Fruit fly (Drosophila melanogaster): ENCODE data around the gene Tsp97E.

Gene Tsp97E

dm6 chr3R:26933885-26934284 lies 30.7 kb downstream of the Tsp97E start:
- no peak for TF ChIP-seq usp (GFP tag; optimal IDR thresholded peaks at IDR 0.05)
- TF ChIP-seq CG8478 (optimal IDR thresholded peaks at IDR 0.05), result no peak
- TF ChIP-seq pan (optimal IDR thresholded peaks at IDR 0.05), result no peak
- no peak for TF ChIP-seq EcR (GFP tag; optimal IDR thresholded peaks at IDR 0.05)
- TF ChIP-seq Dll (optimal IDR thresholded peaks at IDR 0.05), result no peak
- TF ChIP-seq psq (optimal IDR thresholded peaks at IDR 0.05), result no peak

DNA sequence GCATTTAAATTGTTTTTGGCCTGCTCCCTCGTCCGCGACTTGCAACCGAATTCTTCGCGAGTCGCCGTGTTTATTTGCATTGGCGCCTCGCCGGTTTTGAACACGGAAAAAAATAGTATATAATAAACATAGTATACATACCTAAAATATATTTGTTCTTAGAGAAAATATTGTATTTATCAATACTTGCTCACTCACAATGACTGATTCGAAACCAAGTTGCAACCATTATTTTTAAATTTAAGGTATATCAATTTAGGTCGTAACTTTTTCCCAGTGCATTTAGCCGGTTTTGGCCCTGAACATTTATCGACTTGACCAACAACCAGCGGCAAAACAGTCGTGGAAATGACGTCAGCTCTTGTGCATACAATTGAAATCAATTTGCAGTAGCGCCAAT lies 36.2 kb downstream of the Tsp97E start:
- no peak for TF ChIP-seq EcR (GFP tag; optimal IDR thresholded peaks at IDR 0.05)
- TF ChIP-seq Dll (optimal IDR thresholded peaks at IDR 0.05), result no peak

DNA sequence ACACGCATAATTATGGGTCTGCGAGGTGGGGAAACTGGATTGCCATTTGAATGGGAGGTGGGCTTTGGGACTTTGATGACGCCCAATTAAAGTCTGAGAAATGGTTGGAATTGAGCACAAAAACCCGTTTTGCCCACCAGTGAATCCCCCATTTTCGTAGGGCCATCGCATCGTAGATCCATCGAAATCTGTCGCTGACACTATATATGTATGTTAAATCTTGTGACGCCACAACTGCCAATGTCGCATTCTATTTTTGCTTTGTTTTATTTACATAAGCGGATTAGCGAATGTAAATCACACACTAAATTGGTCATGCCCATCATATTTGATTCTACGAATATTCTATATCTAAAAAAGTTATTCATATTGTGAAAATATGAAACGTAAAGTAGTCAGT lies 38.1 kb downstream of the Tsp97E start:
- no peak for TF ChIP-seq CG8478 (optimal IDR thresholded peaks at IDR 0.05)
- TF ChIP-seq usp (GFP tag; optimal IDR thresholded peaks at IDR 0.05), result no peak
- TF ChIP-seq psq (optimal IDR thresholded peaks at IDR 0.05), result no peak
- no peak for TF ChIP-seq Dll (optimal IDR thresholded peaks at IDR 0.05)
- TF ChIP-seq pan (optimal IDR thresholded peaks at IDR 0.05), result no peak
- TF ChIP-seq EcR (GFP tag; optimal IDR thresholded peaks at IDR 0.05), result no peak

dm6 chr3R:26923830-26924333 lies 40.7 kb downstream of the Tsp97E start:
- no peak for TF ChIP-seq CG8478 (optimal IDR thresholded peaks at IDR 0.05)
- no peak for TF ChIP-seq Dll (optimal IDR thresholded peaks at IDR 0.05)
- no peak for TF ChIP-seq EcR (GFP tag; optimal IDR thresholded peaks at IDR 0.05)
- TF ChIP-seq psq (optimal IDR thresholded peaks at IDR 0.05), result no peak
- no peak for TF ChIP-seq usp (GFP tag; optimal IDR thresholded peaks at IDR 0.05)
- TF ChIP-seq pan (optimal IDR thresholded peaks at IDR 0.05), result no peak

DNA sequence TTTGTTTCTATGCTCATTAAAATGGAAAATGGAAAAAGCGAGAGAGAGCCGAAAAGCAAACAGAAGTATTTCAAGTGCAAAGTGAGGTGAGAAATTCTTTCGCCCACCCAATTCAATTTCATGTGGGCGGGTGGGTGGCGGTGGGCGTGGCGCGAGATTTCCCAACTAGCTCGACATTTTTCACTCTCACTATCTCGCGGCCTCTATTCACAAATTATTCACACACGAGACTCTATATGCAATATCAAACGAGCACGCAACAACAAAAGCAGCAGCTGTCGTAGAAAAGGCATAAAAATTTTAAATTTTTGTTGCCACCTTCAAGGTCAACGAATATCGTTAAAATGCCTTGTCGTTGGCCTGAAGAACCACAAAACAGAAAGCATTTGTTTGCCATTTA lies 45.8 kb downstream of the Tsp97E start:
- TF ChIP-seq usp (GFP tag; optimal IDR thresholded peaks at IDR 0.05) (no peak), pan (optimal IDR thresholded peaks at IDR 0.05) (no peak), Dll (optimal IDR thresholded peaks at IDR 0.05) (no peak), EcR (GFP tag; optimal IDR thresholded peaks at IDR 0.05) (no peak), psq (optimal IDR thresholded peaks at IDR 0.05) (no peak), CG8478 (optimal IDR thresholded peaks at IDR 0.05) (no peak)

DNA sequence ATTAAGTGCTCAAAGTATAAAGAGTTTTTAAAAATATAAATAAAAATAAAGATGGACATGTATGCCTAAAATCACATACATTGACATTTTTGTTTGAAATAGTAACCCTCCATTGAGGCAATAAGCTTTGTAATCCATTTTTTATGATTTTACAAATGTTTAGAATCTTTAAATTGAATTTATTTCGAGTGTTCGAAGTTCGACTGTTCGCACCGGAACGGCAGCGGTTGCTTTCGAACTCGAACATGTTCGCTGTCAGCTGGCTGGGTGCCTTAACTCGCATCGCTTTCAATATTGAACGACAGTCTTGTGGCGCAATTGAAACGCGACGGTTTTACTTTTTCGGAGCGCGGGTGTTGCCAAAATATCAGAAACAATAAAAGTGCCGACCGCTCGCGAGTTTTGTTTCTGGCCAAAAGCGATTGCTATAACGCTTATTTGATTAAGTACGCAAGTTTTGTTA lies 49.1 kb downstream of the Tsp97E start, which contains the start of gene CG46339:
Gene CG46339, plus strand, starts transcription at position 299 of the 463 bp plus-strand sequence.
- TF ChIP-seq psq (optimal IDR thresholded peaks at IDR 0.05), result no peak
- TF ChIP-seq usp (GFP tag; optimal IDR thresholded peaks at IDR 0.05), result no peak
- TF ChIP-seq pan (optimal IDR thresholded peaks at IDR 0.05), result no peak
- TF ChIP-seq EcR (GFP tag; optimal IDR thresholded peaks at IDR 0.05), result no peak
- no peak for TF ChIP-seq CG8478 (optimal IDR thresholded peaks at IDR 0.05)
- TF ChIP-seq Dll (optimal IDR thresholded peaks at IDR 0.05), result no peak

DNA sequence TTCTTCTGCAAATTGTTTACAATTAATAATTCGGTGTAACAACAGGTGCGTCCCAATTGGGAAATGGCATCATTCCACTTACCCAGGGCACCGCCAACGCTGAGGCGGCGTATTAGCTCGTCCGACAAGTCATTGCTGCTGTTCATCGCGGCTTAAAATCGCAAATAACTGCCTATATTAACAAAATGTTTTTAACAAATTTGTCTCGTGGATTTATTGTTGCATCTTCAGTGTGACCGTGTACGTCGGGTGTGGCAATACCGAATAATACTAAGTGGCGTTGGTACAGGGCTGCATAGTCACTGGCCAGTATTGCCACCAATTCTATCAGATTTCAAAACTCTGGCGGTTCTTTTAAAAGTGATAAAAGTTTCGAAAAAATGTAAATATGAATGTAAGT lies 52.0 kb downstream of the Tsp97E start, which contains the start of gene Ets97D:
Gene Ets97D, minus strand, starts transcription at position 272 of the 400 bp plus-strand sequence.
- TF ChIP-seq pan (optimal IDR thresholded peaks at IDR 0.05) (no peak), Dll (optimal IDR thresholded peaks at IDR 0.05) (no peak), CG8478 (optimal IDR thresholded peaks at IDR 0.05) (no peak), usp (GFP tag; optimal IDR thresholded peaks at IDR 0.05) (no peak), EcR (GFP tag; optimal IDR thresholded peaks at IDR 0.05) (no peak), psq (optimal IDR thresholded peaks at IDR 0.05) (no peak)
